Worm (Caenorhabditis elegans) whole organism, mixed stage, embryonic: ENCODE measurements around the gene srt-23.

Experiments
- ces-1 ChIP-seq: fragments of 150-350 bp; optimal IDR thresholded peaks from 2 replicates; lab custom pipeline; 2014; ENCODE audit warnings: missing biosample characterization, missing genetic modification reagents, missing genetic modification characterization
- ham-2 ChIP-seq: fragments of 200-800 bp; sonication (Bioruptor generic); optimal IDR thresholded peaks from 2 replicates; lab custom pipeline; 2018; ENCODE audit warnings: mild to moderate bottlenecking, missing genetic modification characterization, missing compliant biosample characterization
- lin-13 ChIP-seq: fragments of 150-350 bp; optimal IDR thresholded peaks from 2 replicates; lab custom pipeline; 2014; ENCODE audit warnings: missing biosample characterization, missing genetic modification characterization
- lsy-2 ChIP-seq: fragments of 150-350 bp; optimal IDR thresholded peaks from 2 replicates; lab custom pipeline; 2014; ENCODE audit warnings: missing biosample characterization, missing genetic modification characterization
- mab-5 ChIP-seq: fragments of 150-350 bp; optimal IDR thresholded peaks from 2 replicates; lab custom pipeline; 2014; ENCODE audit warnings: missing biosample characterization, missing genetic modification characterization
- mep-1 ChIP-seq: fragments of 150-350 bp; optimal IDR thresholded peaks from 2 replicates; lab custom pipeline; 2017; ENCODE audit warnings: missing biosample characterization, missing genetic modification reagents, missing genetic modification characterization, inconsistent platforms
- nhr-12 ChIP-seq: fragments of 150-350 bp; optimal IDR thresholded peaks from 2 replicates; lab custom pipeline; 2014; ENCODE audit warnings: missing biosample characterization, missing genetic modification characterization
- nhr-28 ChIP-seq: fragments of 150-350 bp; optimal IDR thresholded peaks from 2 replicates; lab custom pipeline; 2014; ENCODE audit warnings: missing biosample characterization, missing genetic modification characterization
- snpc-4 ChIP-seq: fragments of 150-350 bp; optimal IDR thresholded peaks from 2 replicates; lab custom pipeline; 2014; ENCODE audit warnings: missing biosample characterization, missing genetic modification characterization
- unc-120 ChIP-seq: sonication (generic microtip); optimal IDR thresholded peaks from 2 replicates; lab custom pipeline; 2017; ENCODE audit warnings: missing genetic modification characterization, missing compliant biosample characterization; ENCODE audit not compliant: poor library complexity, severe bottlenecking
- unc-62 ChIP-seq: fragments of 150-350 bp; optimal IDR thresholded peaks from 2 replicates; lab custom pipeline; 2014; ENCODE audit warnings: missing biosample characterization, missing genetic modification reagents, missing genetic modification characterization

DNA sequence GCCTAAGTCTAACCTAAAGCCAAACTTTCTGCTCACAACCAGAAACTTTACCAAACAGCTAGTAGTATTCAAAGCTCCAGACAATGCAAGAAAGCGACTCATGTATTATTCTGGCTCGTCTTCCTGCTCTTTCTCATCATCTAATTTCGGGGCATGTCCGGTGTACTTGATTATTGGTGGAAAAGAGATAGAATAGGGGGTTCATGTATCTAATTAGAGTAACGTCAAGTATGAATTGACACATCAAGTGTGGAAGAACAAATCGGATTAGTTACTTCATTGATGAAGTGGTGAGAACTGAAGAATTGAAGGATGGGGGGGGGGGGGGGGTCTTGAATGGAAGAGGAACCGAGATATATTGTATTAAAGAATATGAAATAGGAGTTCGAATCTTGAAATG lies 41.1 kb upstream of the srt-23 start:
- TF ChIP-seq mep-1 (tag; lab: Kevin White, UChicago) (no peak), nhr-28 (no peak), unc-62 (GFP tag; lab: Kevin White, UChicago) (no peak), snpc-4 (tag; lab: Kevin White, UChicago) (no peak), ces-1 (peak; percentile 93), unc-120 (tag; lab: Kevin White, UChicago) (no peak), lin-13 (tag; lab: Kevin White, UChicago) (no peak), mab-5 (no peak), lsy-2 (tag; lab: Kevin White, UChicago) (no peak), nhr-12 (no peak), ham-2 (GFP tag; lab: Kevin White, UChicago) (no peak)
